Fruit fly (Drosophila melanogaster): ENCODE measurements around the gene Moe.

- TF ChIP-seq CG10631 (GFP tag; optimal IDR thresholded peaks at IDR 0.05) (no peak), ss (GFP tag; optimal IDR thresholded peaks at IDR 0.05) (no peak), CG3032 (tag; optimal IDR thresholded peaks at IDR 0.05) (no peak), cyc (GFP tag; optimal IDR thresholded peaks at IDR 0.05) (no peak), eg (GFP tag; IDR thresholded peaks at IDR 0.05) (no peak), dac (GFP tag; optimal IDR thresholded peaks at IDR 0.05) (no peak)
These were observed 30.7 kb downstream of the Moe start for dm6 chrX:8867481-8867880.

Measured in whole organism, prepupa.